Fruit fly (Drosophila melanogaster): ENCODE data around the gene Dci.

Gene Dci

dm6 chr3L:835455-836034 is 15.6 kb upstream of the Dci start, which contains the start of gene CG42554 (continued):
- TF ChIP-seq Aef1 (GFP tag; IDR thresholded peaks at IDR 0.05) (no peak), Med (GFP tag) (peak; percentile 11), Rfx (GFP tag; IDR thresholded peaks at IDR 0.05) (no peak), z (GFP tag; IDR thresholded peaks at IDR 0.05) (no peak), CG6791 (GFP tag; IDR thresholded peaks at IDR 0.05; ENCODE audit: partially characterized antibody) (peak; percentile 33; the same call in 1 of the 3 replicates), CG1603 (tag; optimal IDR thresholded peaks at IDR 0.05) (peak; percentile 20), tll (GFP tag; optimal IDR thresholded peaks at IDR 0.05) (no peak), hbn (GFP tag; IDR thresholded peaks at IDR 0.05; ENCODE audit: partially characterized antibody) (peak; percentile 52; the same call in 1 of the 2 replicates), CG6813 (GFP tag; optimal IDR thresholded peaks at IDR 0.05) (no peak), nau (GFP tag; optimal IDR thresholded peaks at IDR 0.05) (no peak), inv (GFP tag; IDR thresholded peaks at IDR 0.05; ENCODE audit: partially characterized antibody) (0 out of 2 replicates have a peak, but pooled peaks have one; percentile 15), Bgb (GFP tag; IDR thresholded peaks at IDR 0.05; ENCODE audit: partially characterized antibody) (peak; percentile 58; the same call in 1 of the 2 replicates), sqz (GFP tag; optimal IDR thresholded peaks at IDR 0.05) (no peak), CG4707 (GFP tag; optimal IDR thresholded peaks at IDR 0.05) (no peak), CG16813 (GFP tag; IDR thresholded peaks at IDR 0.05; ENCODE audit: partially characterized antibody) (peak; percentile 51; the same call in 2 of the 3 replicates)

dm6 chr3L:837552-838187 is 13.5 kb upstream of the Dci start, which contains the start of the genes CG13901 and CG13887:
Gene CG13901 (minus strand): TSS chr3L:837821.
Gene CG13887 (plus strand): TSS chr3L:837861.
- TF ChIP-seq chn (GFP tag; optimal IDR thresholded peaks at IDR 0.05) (peak; percentile 92), D19B (GFP tag; optimal IDR thresholded peaks at IDR 0.05) (peak; percentile 74), Drgx (GFP tag; IDR thresholded peaks at IDR 0.05) (peak; percentile 83), CG31441 (GFP tag; IDR thresholded peaks at IDR 0.05) (peak; percentile 91), mirr (GFP tag; optimal IDR thresholded peaks at IDR 0.05) (peak; percentile 50), D (optimal IDR thresholded peaks at IDR 0.05) (no peak), D (GFP tag; optimal IDR thresholded peaks at IDR 0.05) (peak; percentile 76), CG9609 (GFP tag; optimal IDR thresholded peaks at IDR 0.05) (peak; percentile 95), Fer3 (tag; optimal IDR thresholded peaks at IDR 0.05) (peak; percentile 90), sima (GFP tag; optimal IDR thresholded peaks at IDR 0.05) (peak; percentile 7), Deaf1 (tag; optimal IDR thresholded peaks at IDR 0.05) (no peak), ro (GFP tag; IDR thresholded peaks at IDR 0.05) (no peak), CG2129 (GFP tag; IDR thresholded peaks at IDR 0.05; ENCODE audit: partially characterized antibody) (no peak), Usf (GFP tag; optimal IDR thresholded peaks at IDR 0.05) (peak; percentile 79), lov (optimal IDR thresholded peaks at IDR 0.05) (no peak), lov (GFP tag; IDR thresholded peaks at IDR 0.05) (peak; percentile 79; the same call in 1 of the 3 replicates), Dp (GFP tag; optimal IDR thresholded peaks at IDR 0.05) (peak; percentile 70), Ravus (GFP tag; IDR thresholded peaks at IDR 0.05) (peak; percentile 6; the same call in 1 of the 2 replicates), tap (tag; optimal IDR thresholded peaks at IDR 0.05) (peak; percentile 66), Doc3 (GFP tag; IDR thresholded peaks at IDR 0.05; ENCODE audit: partially characterized antibody) (no peak), Dip3 (GFP tag; optimal IDR thresholded peaks at IDR 0.05) (peak; percentile 92), CG4404 (GFP tag; IDR thresholded peaks at IDR 0.05) (peak; percentile 85), insv (GFP tag; optimal IDR thresholded peaks at IDR 0.05) (peak in 1 of 2 experiments; percentile 59), nerfin-2 (GFP tag; IDR thresholded peaks at IDR 0.05; ENCODE audit: partially characterized antibody) (no peak), CG31224 (GFP tag; IDR thresholded peaks at IDR 0.05) (peak; percentile 82), CG9797 (GFP tag; optimal IDR thresholded peaks at IDR 0.05) (peak; percentile 52), Blimp-1 (GFP tag; optimal IDR thresholded peaks at IDR 0.05) (peak; percentile 88), CG17361 (GFP tag; IDR thresholded peaks at IDR 0.05) (peak; percentile 91), CG4730 (GFP tag; IDR thresholded peaks at IDR 0.05) (peak; percentile 71), lilli (GFP tag; optimal IDR thresholded peaks at IDR 0.05) (peak; percentile 97), CG1832 (GFP tag; optimal IDR thresholded peaks at IDR 0.05) (no peak), CG3281 (GFP tag; optimal IDR thresholded peaks at IDR 0.05) (peak; percentile 91)

Measured in whole organism, embryonic.